Fruit fly (Drosophila melanogaster) whole organism, embryonic: ENCODE data around the gene CG46412.

Source experiments
- Ada2b ChIP-seq: fragments of 200-800 bp; sonication (Bioruptor generic); IDR thresholded peaks from 2 replicates; pipeline ENCODE4 v1.3.6; 2022; ENCODE audit warnings: missing biosample characterization, missing genetic modification characterization
- Aef1 ChIP-seq: fragments of 200-800 bp; sonication (Bioruptor generic); IDR thresholded peaks from 3 replicates; pipeline ENCODE4 v1.3.6; 2022; ENCODE audit warnings: missing biosample characterization, missing genetic modification characterization
- CG10366 ChIP-seq: fragments of 200-800 bp; sonication (Bioruptor generic); IDR thresholded peaks from 2 replicates; pipeline ENCODE4 v1.3.6; 2022; ENCODE audit warnings: missing biosample characterization, missing genetic modification characterization
- CG11456 ChIP-seq: fragments of 200-800 bp; sonication (Bioruptor generic); IDR thresholded peaks from 3 replicates; pipeline ENCODE4 v1.3.6; 2022; ENCODE audit warnings: missing biosample characterization, missing genetic modification characterization
- CG12155 ChIP-seq: fragments of 200-800 bp; sonication (Bioruptor generic); optimal IDR thresholded peaks from 3 replicates; lab custom pipeline; 2016; ENCODE audit warnings: missing biosample characterization, missing genetic modification characterization
- CG12769 ChIP-seq: fragments of 200-800 bp; sonication (Bioruptor generic); optimal IDR thresholded peaks from 2 replicates; lab custom pipeline; 2019; ENCODE audit warnings: missing biosample characterization, mild to moderate bottlenecking, missing genetic modification characterization, moderate library complexity
- CG15479 ChIP-seq: fragments of 200-800 bp; sonication (Bioruptor generic); optimal IDR thresholded peaks from 3 replicates; lab custom pipeline; 2019; ENCODE audit warnings: missing biosample characterization, mild to moderate bottlenecking, missing genetic modification characterization, moderate library complexity
- CG1647 ChIP-seq: fragments of 200-800 bp; sonication (Bioruptor generic); optimal IDR thresholded peaks from 3 replicates; lab custom pipeline; 2016; ENCODE audit warnings: missing biosample characterization, missing genetic modification characterization
- CG3163 ChIP-seq: fragments of 200-800 bp; sonication (Bioruptor generic); optimal IDR thresholded peaks from 3 replicates; lab custom pipeline; 2016; ENCODE audit warnings: missing biosample characterization, missing genetic modification characterization
- CG33557 ChIP-seq: fragments of 200-800 bp; sonication (Bioruptor generic); optimal IDR thresholded peaks from 2 replicates; lab custom pipeline; 2019; ENCODE audit warnings: missing biosample characterization, mild to moderate bottlenecking, missing genetic modification characterization, moderate library complexity
- CG34224 ChIP-seq: fragments of 200-800 bp; sonication (Bioruptor generic); IDR thresholded peaks from 3 replicates; pipeline ENCODE4 v1.3.6; 2022; ENCODE audit warnings: missing biosample characterization, missing genetic modification characterization; ENCODE audit not compliant: partially characterized antibody
- CG4360 ChIP-seq: fragments of 200-800 bp; sonication (Bioruptor generic); IDR thresholded peaks from 2 replicates; pipeline ENCODE4 v1.3.6; 2022; ENCODE audit warnings: missing biosample characterization, missing genetic modification characterization
- CG6791 ChIP-seq: fragments of 200-800 bp; sonication (Bioruptor generic); IDR thresholded peaks from 3 replicates; pipeline ENCODE4 v1.3.6; 2022; ENCODE audit warnings: missing biosample characterization, missing genetic modification characterization; ENCODE audit not compliant: partially characterized antibody
- CG6813 ChIP-seq: fragments of 200-800 bp; sonication (Bioruptor generic); optimal IDR thresholded peaks from 2 replicates; lab custom pipeline; 2017; ENCODE audit warnings: missing biosample characterization, missing genetic modification characterization, mild to moderate bottlenecking, moderate library complexity, missing genetic modification reagents
- CG8765 ChIP-seq: fragments of 200-800 bp; sonication (Bioruptor generic); IDR thresholded peaks from 2 replicates; pipeline ENCODE4 v1.3.6; 2022; ENCODE audit warnings: missing biosample characterization, missing genetic modification characterization
- Dp ChIP-seq: fragments of 200-800 bp; sonication (Bioruptor generic); optimal IDR thresholded peaks from 2 replicates; lab custom pipeline; 2018; ENCODE audit warnings: missing biosample characterization, mild to moderate bottlenecking, missing genetic modification characterization, moderate library complexity
- HLH4C ChIP-seq: fragments of 200-800 bp; sonication (Bioruptor generic); IDR thresholded peaks from 3 replicates; pipeline ENCODE4 v1.3.6; 2022; ENCODE audit warnings: missing biosample characterization, missing genetic modification characterization; ENCODE audit not compliant: partially characterized antibody
- HLH54F ChIP-seq: fragments of 200-800 bp; sonication (Bioruptor generic); optimal IDR thresholded peaks from 3 replicates; lab custom pipeline; 2016; ENCODE audit warnings: missing biosample characterization, missing genetic modification characterization
- Hr78 ChIP-seq, 2 experiments: fragments of 200-800 bp in 1 of 2; fragments of >200 bp in 1 of 2; sonication (Bioruptor generic) in 1 of 2; optimal IDR thresholded peaks; 2 replicates each; lab custom pipeline; 2017 to 2019; ENCODE audit warnings: missing biosample characterization in 2 of 2, missing genetic modification characterization in 2 of 2, mild to moderate bottlenecking in 1 of 2, moderate library complexity in 1 of 2
- Kr ChIP-seq: fragments of 200-800 bp; sonication (Bioruptor generic); optimal IDR thresholded peaks from 2 replicates; lab custom pipeline; 2017; ENCODE audit warnings: missing biosample characterization, mild to moderate bottlenecking, missing genetic modification characterization
- Pdp1 ChIP-seq, 2 experiments: fragments of 200-800 bp; sonication (Bioruptor generic); optimal IDR thresholded peaks; 3 replicates each; lab custom pipeline; 2016; ENCODE audit warnings: missing biosample characterization in 2 of 2, missing genetic modification characterization in 2 of 2, mild to moderate bottlenecking in 1 of 2, moderate library complexity in 1 of 2
- aop ChIP-seq: fragments of 200-800 bp; sonication (Bioruptor generic); IDR thresholded peaks from 2 replicates; pipeline ENCODE4 v1.3.6; 2022; ENCODE audit warnings: missing biosample characterization, missing genetic modification characterization
- ash1 ChIP-seq: fragments of 200-800 bp; sonication (Bioruptor generic); optimal IDR thresholded peaks from 2 replicates; lab custom pipeline; 2018; ENCODE audit warnings: missing biosample characterization, mild to moderate bottlenecking, missing genetic modification characterization
- cato ChIP-seq: fragments of 200-800 bp; sonication (Bioruptor generic); optimal IDR thresholded peaks from 2 replicates; lab custom pipeline; 2016; ENCODE audit warnings: missing biosample characterization, missing genetic modification characterization, borderline replicate concordance
- chif ChIP-seq, 2 experiments: fragments of 200-800 bp; sonication (Bioruptor generic); optimal IDR thresholded peaks; 3 replicates each; lab custom pipeline; 2016; ENCODE audit warnings: missing biosample characterization in 2 of 2, missing genetic modification characterization in 2 of 2
- chinmo ChIP-seq: fragments of 200-800 bp; sonication (Bioruptor generic); IDR thresholded peaks from 4 replicates; pipeline ENCODE4 v1.3.6; 2022; ENCODE audit warnings: missing biosample characterization, missing genetic modification characterization; ENCODE audit not compliant: partially characterized antibody
- crol ChIP-seq: fragments of 200-800 bp; sonication (Bioruptor generic); IDR thresholded peaks from 2 replicates; pipeline ENCODE4 v1.3.6; 2022; ENCODE audit warnings: missing biosample characterization, missing genetic modification characterization
- dati ChIP-seq: fragments of 200-800 bp; sonication (Bioruptor generic); IDR thresholded peaks from 2 replicates; pipeline ENCODE4 v1.3.6; 2022; ENCODE audit warnings: missing biosample characterization, missing genetic modification characterization
- dimm ChIP-seq: fragments of 200-800 bp; sonication (Bioruptor generic); IDR thresholded peaks from 2 replicates; pipeline ENCODE4 v1.3.6; 2022; ENCODE audit warnings: missing biosample characterization, missing genetic modification characterization
- esg ChIP-seq: fragments of 200-800 bp; sonication (Bioruptor generic); conservative IDR thresholded peaks from 2 replicates; pipeline ENCODE4 v1.3.6; 2022; ENCODE audit warnings: missing biosample characterization, missing genetic modification characterization
- gce ChIP-seq: fragments of 200-800 bp; sonication (Bioruptor generic); IDR thresholded peaks from 3 replicates; pipeline ENCODE4 v1.3.6; 2022; ENCODE audit warnings: missing biosample characterization, missing genetic modification characterization
- inv ChIP-seq: fragments of 200-800 bp; sonication (Bioruptor generic); IDR thresholded peaks from 2 replicates; pipeline ENCODE4 v1.3.6; 2022; ENCODE audit warnings: missing biosample characterization, missing genetic modification characterization; ENCODE audit not compliant: partially characterized antibody
- klu ChIP-seq: fragments of 200-800 bp; sonication (Bioruptor generic); IDR thresholded peaks from 2 replicates; pipeline ENCODE4 v1.3.6; 2022; ENCODE audit warnings: missing biosample characterization, missing genetic modification characterization
- oc ChIP-seq: fragments of 200-800 bp; sonication (Bioruptor generic); optimal IDR thresholded peaks from 2 replicates; lab custom pipeline; 2018; ENCODE audit warnings: missing biosample characterization, mild to moderate bottlenecking, missing genetic modification characterization, moderate library complexity
- odd ChIP-seq: fragments of 200-800 bp; sonication (Bioruptor generic); optimal IDR thresholded peaks from 2 replicates; lab custom pipeline; 2017; ENCODE audit warnings: missing biosample characterization, mild to moderate bottlenecking, missing genetic modification characterization
- pros ChIP-seq: fragments of 200-800 bp; sonication (Bioruptor generic); optimal IDR thresholded peaks from 3 replicates; lab custom pipeline; 2019; ENCODE audit warnings: missing biosample characterization, mild to moderate bottlenecking, missing genetic modification characterization, moderate library complexity
- rib ChIP-seq: fragments of 200-800 bp; sonication (Bioruptor generic); IDR thresholded peaks from 2 replicates; pipeline ENCODE4 v1.3.6; 2022; ENCODE audit warnings: missing biosample characterization, missing genetic modification characterization
- sd ChIP-seq: fragments of 200-800 bp; sonication (Bioruptor generic); optimal IDR thresholded peaks from 3 replicates; lab custom pipeline; 2018; ENCODE audit warnings: missing biosample characterization, mild to moderate bottlenecking, missing genetic modification characterization, moderate library complexity
- sug ChIP-seq: fragments of 200-800 bp; optimal IDR thresholded peaks from 2 replicates; lab custom pipeline; 2019; ENCODE audit warnings: missing biosample characterization, mild to moderate bottlenecking, missing genetic modification characterization, moderate library complexity
- z ChIP-seq: fragments of 200-800 bp; sonication (Bioruptor generic); IDR thresholded peaks from 3 replicates; pipeline ENCODE4 v1.3.6; 2022; ENCODE audit warnings: missing biosample characterization, missing genetic modification characterization

The CG46412 gene

dm6 chr3L:11586794-11587462 lies 23.1 kb upstream of the CG46412 start (continued):
- TF ChIP-seq CG34224 (0 out of 3 replicates have a peak, but pooled peaks have one; percentile 20), CG33557 (no peak), sd (tag; lab: Kevin White, UChicago) (peak; percentile 5), CG11456 (0 out of 3 replicates have a peak, but pooled peaks have one; percentile 56), gce (GFP tag; lab: Robert Waterston, UW) (peak; percentile 36; the same call in 1 of the 3 replicates), CG6813 (GFP tag; lab: Kevin White, UChicago) (peak; percentile 20), CG15479 (GFP tag; lab: Kevin White, UChicago) (peak; percentile 86), aop (no peak), CG8765 (GFP tag; lab: Robert Waterston, UW) (peak; percentile 34; the same call in 1 of the 2 replicates), CG3163 (GFP tag; lab: Kevin White, UChicago) (peak; percentile 88), z (GFP tag; lab: Robert Waterston, UW) (peak; percentile 42; the same call in 1 of the 3 replicates), rib (GFP tag; lab: Robert Waterston, UW) (peak; percentile 69; the same call in 1 of the 2 replicates), dimm (GFP tag; lab: Robert Waterston, UW) (0 out of 2 replicates have a peak, but pooled peaks have one; percentile 16), Hr78 (GFP tag; optimal IDR thresholded peaks at IDR 0.05; lab: Kevin White, UChicago) (peak in 1 of 2 experiments; percentile 92), HLH4C (GFP tag; lab: Robert Waterston, UW) (peak; percentile 55; the same call in 2 of the 3 replicates), CG4360 (GFP tag; lab: Robert Waterston, UW) (peak; percentile 88), CG10366 (no peak), CG6791 (GFP tag; lab: Robert Waterston, UW) (peak; percentile 63; the same call in 1 of the 3 replicates), Dp (GFP tag; lab: Kevin White, UChicago) (no peak), inv (GFP tag; lab: Robert Waterston, UW) (0 out of 2 replicates have a peak, but pooled peaks have one; percentile 21), pros (peak; percentile 87), chinmo (GFP tag; lab: Robert Waterston, UW) (peak; percentile 92), CG12769 (peak; percentile 12), chif (GFP tag; optimal IDR thresholded peaks at IDR 0.05; lab: Kevin White, UChicago) (peak in 1 of 2 experiments; percentile 2), odd (GFP tag; lab: Kevin White, UChicago) (peak; percentile 15), crol (GFP tag; lab: Robert Waterston, UW) (peak; percentile 99), oc (tag; lab: Kevin White, UChicago) (peak; percentile 38), Pdp1 (GFP tag; optimal IDR thresholded peaks at IDR 0.05; lab: Kevin White, UChicago) (peak in 1 of 2 experiments; percentile 69), Aef1 (peak; percentile 16; the same call in 1 of the 3 replicates)

DNA sequence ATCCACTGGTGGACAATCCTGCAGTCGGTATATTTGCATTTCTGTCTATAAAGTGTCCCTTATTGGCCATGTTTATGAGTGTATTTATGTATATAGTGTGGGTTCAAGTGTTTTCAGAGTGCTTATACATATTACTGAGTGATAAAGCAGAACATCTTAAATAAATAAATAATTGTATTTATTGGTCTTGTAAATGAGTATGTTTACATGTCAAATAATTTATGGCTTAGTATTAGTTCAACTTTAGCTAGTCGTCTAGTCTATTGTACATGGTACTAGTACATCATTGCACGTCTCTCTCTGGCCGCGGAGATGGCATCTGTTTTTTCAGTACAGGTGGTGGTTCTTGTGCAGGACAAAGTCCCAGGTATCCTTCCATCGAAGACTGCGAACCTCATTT lies 20.1 kb upstream of the CG46412 start, which contains the start of gene CG32086:
Gene CG32086 (minus strand): TSS at position 101 of the 400 bp plus-strand sequence.
- TF ChIP-seq dati (GFP tag; lab: Robert Waterston, UW) (no peak), sug (no peak), HLH54F (GFP tag; lab: Kevin White, UChicago) (no peak), esg (no peak), Ada2b (no peak), ash1 (no peak), klu (GFP tag; lab: Robert Waterston, UW) (no peak), Kr (GFP tag; lab: Kevin White, UChicago) (no peak), CG12155 (GFP tag; lab: Kevin White, UChicago) (no peak), cato (GFP tag; lab: Kevin White, UChicago) (no peak), CG1647 (no peak), Aef1 (no peak)
